Fruit fly (Drosophila melanogaster) whole organism, embryonic: ENCODE data around the gene Plzf.

Experiments
- Bdp1 ChIP-seq: fragments of 200-800 bp; sonication (Bioruptor generic); optimal IDR thresholded peaks from 3 replicates; lab custom pipeline; 2016; ENCODE audit warnings: missing biosample characterization, missing genetic modification characterization
- CG11723 ChIP-seq: fragments of 200-800 bp; sonication (Bioruptor generic); optimal IDR thresholded peaks from 2 replicates; lab custom pipeline; 2017; ENCODE audit warnings: missing biosample characterization, mild to moderate bottlenecking, missing genetic modification characterization
- CG12236 ChIP-seq: fragments of 200-800 bp; sonication (Bioruptor generic); optimal IDR thresholded peaks from 2 replicates; lab custom pipeline; 2016; ENCODE audit warnings: missing biosample characterization, missing genetic modification characterization
- CG12391 ChIP-seq: fragments of 200-800 bp; sonication (Bioruptor generic); optimal IDR thresholded peaks from 3 replicates; lab custom pipeline; 2018; ENCODE audit warnings: missing biosample characterization, mild to moderate bottlenecking, missing genetic modification characterization, moderate library complexity
- CG14667 ChIP-seq: fragments of 200-800 bp; sonication (Bioruptor generic); IDR thresholded peaks from 2 replicates; pipeline ENCODE4 v1.3.6; 2022; ENCODE audit warnings: missing biosample characterization, missing genetic modification characterization
- CG15514 ChIP-seq: fragments of 200-800 bp; sonication (Bioruptor generic); optimal IDR thresholded peaks from 3 replicates; lab custom pipeline; 2017; ENCODE audit warnings: missing biosample characterization, missing genetic modification characterization, mild to moderate bottlenecking, moderate library complexity, missing genetic modification reagents
- CG1603 ChIP-seq: fragments of 200-800 bp; sonication (Bioruptor generic); optimal IDR thresholded peaks from 2 replicates; lab custom pipeline; 2019; ENCODE audit warnings: missing biosample characterization, mild to moderate bottlenecking, missing genetic modification characterization, moderate library complexity
- CG2116 ChIP-seq: fragments of 200-800 bp; sonication (Bioruptor generic); optimal IDR thresholded peaks from 3 replicates; lab custom pipeline; 2018; ENCODE audit warnings: missing biosample characterization, mild to moderate bottlenecking, missing genetic modification characterization
- CG2202 ChIP-seq: fragments of 200-800 bp; sonication (Bioruptor generic); optimal IDR thresholded peaks from 2 replicates; lab custom pipeline; 2018; ENCODE audit warnings: missing biosample characterization, mild to moderate bottlenecking, missing genetic modification characterization
- CG2678 ChIP-seq: fragments of 200-800 bp; sonication (Bioruptor generic); optimal IDR thresholded peaks from 3 replicates; lab custom pipeline; 2019; ENCODE audit warnings: missing biosample characterization, mild to moderate bottlenecking, missing genetic modification characterization, moderate library complexity
- CG34224 ChIP-seq: fragments of 200-800 bp; sonication (Bioruptor generic); IDR thresholded peaks from 3 replicates; pipeline ENCODE4 v1.3.6; 2022; ENCODE audit warnings: missing biosample characterization, missing genetic modification characterization; ENCODE audit not compliant: partially characterized antibody
- CG4730 ChIP-seq: fragments of 200-800 bp; sonication (Bioruptor generic); IDR thresholded peaks from 2 replicates; pipeline ENCODE4 v1.3.6; 2022; ENCODE audit warnings: missing biosample characterization, missing genetic modification characterization
- CG6689 ChIP-seq: fragments of 200-800 bp; sonication (Bioruptor generic); IDR thresholded peaks from 2 replicates; pipeline ENCODE4 v1.3.6; 2022; ENCODE audit warnings: missing biosample characterization, missing genetic modification characterization
- CG7839 ChIP-seq: fragments of 200-800 bp; sonication (Bioruptor generic); optimal IDR thresholded peaks from 3 replicates; lab custom pipeline; 2018; ENCODE audit warnings: missing biosample characterization, mild to moderate bottlenecking, missing genetic modification characterization, moderate library complexity
- CG8924 ChIP-seq: fragments of 200-800 bp; optimal IDR thresholded peaks from 3 replicates; lab custom pipeline; 2019; ENCODE audit warnings: missing biosample characterization, mild to moderate bottlenecking, missing genetic modification characterization, moderate library complexity
- CG9609 ChIP-seq: fragments of 200-800 bp; sonication (Bioruptor generic); optimal IDR thresholded peaks from 3 replicates; lab custom pipeline; 2016; ENCODE audit warnings: missing biosample characterization, missing genetic modification characterization
- CG9876 ChIP-seq: fragments of 200-800 bp; sonication (Bioruptor generic); optimal IDR thresholded peaks from 2 replicates; lab custom pipeline; 2016; ENCODE audit warnings: missing biosample characterization, missing genetic modification characterization
- D ChIP-seq, 2 experiments: fragments of 200-800 bp in 1 of 2; fragments of >200 bp in 1 of 2; sonication (Bioruptor generic) in 1 of 2; optimal IDR thresholded peaks; 2 replicates in 1 of 2; 3 replicates in 1 of 2; lab custom pipeline; 2017; ENCODE audit warnings: mild to moderate bottlenecking in 1 of 2, missing biosample characterization in 1 of 2, missing genetic modification characterization in 1 of 2, missing genetic modification reagents in 1 of 2
- D19B ChIP-seq: fragments of 200-800 bp; sonication (Bioruptor generic); optimal IDR thresholded peaks from 2 replicates; lab custom pipeline; 2017; ENCODE audit warnings: missing biosample characterization, mild to moderate bottlenecking, missing genetic modification characterization
- Deaf1 ChIP-seq: fragments of 200-800 bp; optimal IDR thresholded peaks from 3 replicates; lab custom pipeline; 2019; ENCODE audit warnings: missing biosample characterization, mild to moderate bottlenecking, missing genetic modification characterization, moderate library complexity
- Doc2 ChIP-seq: fragments of 200-800 bp; sonication (Bioruptor generic); IDR thresholded peaks from 2 replicates; pipeline ENCODE4 v1.3.6; 2022; ENCODE audit warnings: missing biosample characterization, missing genetic modification characterization
- Ets65A ChIP-seq: fragments of 200-800 bp; sonication (Bioruptor generic); peaks from one replicate; lab custom pipeline; 2016; ENCODE audit warnings: missing biosample characterization, missing genetic modification characterization
- GATAe ChIP-seq: fragments of 200-800 bp; sonication (Bioruptor generic); conservative IDR thresholded peaks from 2 replicates; pipeline ENCODE4 v1.3.6; 2022; ENCODE audit warnings: missing biosample characterization, missing genetic modification characterization
- H15 ChIP-seq: fragments of 200-800 bp; sonication (Bioruptor generic); IDR thresholded peaks from 3 replicates; pipeline ENCODE4 v1.3.6; 2022; ENCODE audit warnings: missing biosample characterization, missing genetic modification characterization
- HLH3B ChIP-seq: fragments of 200-800 bp; sonication (Bioruptor generic); IDR thresholded peaks from 2 replicates; pipeline ENCODE4 v1.3.6; 2022; ENCODE audit warnings: missing biosample characterization, missing genetic modification characterization
- HLH4C ChIP-seq: fragments of 200-800 bp; sonication (Bioruptor generic); IDR thresholded peaks from 3 replicates; pipeline ENCODE4 v1.3.6; 2022; ENCODE audit warnings: missing biosample characterization, missing genetic modification characterization; ENCODE audit not compliant: partially characterized antibody
- Hand ChIP-seq: fragments of 200-800 bp; sonication (Bioruptor generic); optimal IDR thresholded peaks from 2 replicates; lab custom pipeline; 2017; ENCODE audit warnings: mild to moderate bottlenecking, missing biosample characterization, missing genetic modification reagents, missing genetic modification characterization
- Hmx ChIP-seq: fragments of 200-800 bp; sonication (Bioruptor generic); optimal IDR thresholded peaks from 2 replicates; lab custom pipeline; 2016; ENCODE audit warnings: missing biosample characterization, missing genetic modification characterization
- Hr3 ChIP-seq: fragments of 200-800 bp; sonication (Bioruptor generic); optimal IDR thresholded peaks from 3 replicates; lab custom pipeline; 2016; ENCODE audit warnings: missing biosample characterization, missing genetic modification characterization
- Hr78 ChIP-seq, 2 experiments: fragments of 200-800 bp in 1 of 2; fragments of >200 bp in 1 of 2; sonication (Bioruptor generic) in 1 of 2; optimal IDR thresholded peaks; 2 replicates each; lab custom pipeline; 2017 to 2019; ENCODE audit warnings: missing biosample characterization in 2 of 2, missing genetic modification characterization in 2 of 2, mild to moderate bottlenecking in 1 of 2, moderate library complexity in 1 of 2
- Oli ChIP-seq: fragments of 200-800 bp; sonication (Bioruptor generic); optimal IDR thresholded peaks from 2 replicates; lab custom pipeline; 2018; ENCODE audit warnings: missing biosample characterization, mild to moderate bottlenecking, missing genetic modification characterization, moderate library complexity
- Opbp ChIP-seq: fragments of 200-800 bp; sonication (Bioruptor generic); IDR thresholded peaks from 3 replicates; pipeline ENCODE4 v1.3.6; 2022; ENCODE audit warnings: missing biosample characterization, missing genetic modification characterization; ENCODE audit not compliant: partially characterized antibody
- Sox102F ChIP-seq: fragments of 200-800 bp; sonication (Bioruptor generic); optimal IDR thresholded peaks from 2 replicates; lab custom pipeline; 2018; ENCODE audit warnings: missing biosample characterization, mild to moderate bottlenecking, missing genetic modification characterization, moderate library complexity
- ab ChIP-seq: fragments of 200-800 bp; sonication (Bioruptor generic); optimal IDR thresholded peaks from 2 replicates; lab custom pipeline; 2016; ENCODE audit warnings: missing biosample characterization, missing genetic modification characterization
- cwo ChIP-seq: fragments of 200-800 bp; sonication (Bioruptor generic); optimal IDR thresholded peaks from 3 replicates; lab custom pipeline; 2017; ENCODE audit warnings: missing biosample characterization, missing genetic modification characterization, mild to moderate bottlenecking, moderate library complexity, missing genetic modification reagents
- dmrt11E ChIP-seq: fragments of 200-800 bp; sonication (Bioruptor generic); optimal IDR thresholded peaks from 3 replicates; lab custom pipeline; 2018; ENCODE audit warnings: missing biosample characterization, mild to moderate bottlenecking, missing genetic modification characterization, moderate library complexity
- eve ChIP-seq, 2 experiments: fragments of >200 bp; optimal IDR thresholded peaks; 2 replicates each; lab custom pipeline; 2017; ENCODE audit warnings: missing biosample characterization in 2 of 2, missing genetic modification characterization in 2 of 2
- exex ChIP-seq: fragments of 200-800 bp; sonication (Bioruptor generic); optimal IDR thresholded peaks from 4 replicates; lab custom pipeline; 2018; ENCODE audit warnings: missing biosample characterization, mild to moderate bottlenecking, missing genetic modification characterization, moderate library complexity
- eyg ChIP-seq: fragments of 200-800 bp; sonication (Bioruptor generic); optimal IDR thresholded peaks from 3 replicates; lab custom pipeline; 2016; ENCODE audit warnings: missing biosample characterization, missing genetic modification characterization
- gsb-n ChIP-seq: fragments of 200-800 bp; sonication (Bioruptor generic); optimal IDR thresholded peaks from 3 replicates; lab custom pipeline; 2018; ENCODE audit warnings: missing biosample characterization, mild to moderate bottlenecking, missing genetic modification characterization
- gt ChIP-seq: fragments of 200-800 bp; sonication (Bioruptor generic); IDR thresholded peaks from 2 replicates; pipeline ENCODE4 v1.3.6; 2022; ENCODE audit warnings: missing biosample characterization, missing genetic modification characterization
- psq ChIP-seq: fragments of 200-800 bp; sonication (Bioruptor generic); optimal IDR thresholded peaks from 2 replicates; lab custom pipeline; 2017; ENCODE audit warnings: missing biosample characterization, missing genetic modification characterization
- sens-2 ChIP-seq: fragments of 200-800 bp; sonication (Bioruptor generic); IDR thresholded peaks from 2 replicates; pipeline ENCODE4 v1.3.6; 2022; ENCODE audit warnings: missing biosample characterization, missing genetic modification characterization
- tgo ChIP-seq: fragments of 200-800 bp; sonication (Bioruptor generic); IDR thresholded peaks from 3 replicates; pipeline ENCODE4 v1.3.6; 2022; ENCODE audit warnings: missing biosample characterization, missing genetic modification characterization
- trh ChIP-seq: fragments of 200-800 bp; sonication (Bioruptor generic); optimal IDR thresholded peaks from 2 replicates; lab custom pipeline; 2016; ENCODE audit warnings: missing biosample characterization, missing genetic modification characterization
- vfl ChIP-seq: fragments of 200-800 bp; sonication (Bioruptor generic); optimal IDR thresholded peaks from 2 replicates; lab custom pipeline; 2016; ENCODE audit warnings: missing biosample characterization, missing genetic modification characterization
- vvl ChIP-seq: fragments of 200-800 bp; sonication (Bioruptor generic); IDR thresholded peaks from 2 replicates; pipeline ENCODE4 v1.3.6; 2022; ENCODE audit warnings: missing biosample characterization, missing genetic modification characterization
- wdn ChIP-seq: fragments of 200-800 bp; sonication (Bioruptor generic); IDR thresholded peaks from 2 replicates; pipeline ENCODE4 v1.3.6; 2022; ENCODE audit warnings: missing biosample characterization, missing genetic modification characterization
- zfh1 ChIP-seq: fragments of 200-800 bp; sonication (Bioruptor generic); IDR thresholded peaks from 3 replicates; pipeline ENCODE4 v1.3.6; 2022; ENCODE audit warnings: missing biosample characterization, missing genetic modification characterization

The Plzf gene

DNA sequence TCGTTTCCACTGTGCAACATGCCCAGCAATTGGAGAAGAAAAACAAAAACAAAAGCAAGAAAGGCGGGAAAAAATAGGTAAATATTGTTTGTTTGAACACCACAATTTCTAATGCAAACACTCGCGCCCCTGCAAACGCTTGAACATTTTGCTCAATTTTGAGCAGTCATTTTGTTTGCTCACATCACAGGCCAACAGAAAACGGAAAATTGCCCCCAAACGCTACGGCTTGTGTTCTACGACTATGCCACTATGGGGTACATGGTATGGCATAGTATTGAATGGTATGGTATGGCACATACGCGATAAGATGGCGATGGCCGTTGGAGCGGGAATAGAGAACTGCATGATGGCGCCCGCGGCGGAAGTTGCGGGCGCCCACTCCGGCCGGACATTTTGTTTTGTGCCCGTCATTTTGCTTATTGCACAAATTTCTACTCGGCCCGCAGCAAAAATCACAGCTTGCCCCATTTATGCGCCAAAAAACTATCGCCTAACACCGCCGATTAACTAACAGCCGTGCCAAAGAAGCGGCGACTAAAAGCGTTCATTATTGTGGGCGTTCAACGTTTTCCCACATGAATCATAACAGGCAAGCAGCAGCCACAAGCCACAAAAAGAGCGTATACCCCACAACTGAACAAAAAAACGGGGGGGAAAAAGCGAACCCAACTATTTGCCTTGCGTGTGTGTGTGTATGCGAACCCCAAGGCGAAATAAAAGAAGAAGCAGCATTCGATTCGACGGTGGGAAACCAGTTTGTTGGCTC is 44.3 kb downstream of the Plzf start:
- peak; percentile 18 for TF ChIP-seq CG9609 (GFP tag; lab: Kevin White, UChicago)
- TF ChIP-seq CG2116 (GFP tag; lab: Kevin White, UChicago), result peak; percentile 63
- no peak for TF ChIP-seq CG6689
- no peak for TF ChIP-seq vvl (GFP tag; lab: Robert Waterston, UW)
- TF ChIP-seq CG2678, result peak; percentile 73
- TF ChIP-seq CG12236 (GFP tag; lab: Kevin White, UChicago), result peak; percentile 73
- TF ChIP-seq wdn (GFP tag; lab: Robert Waterston, UW), result no peak
- no peak for TF ChIP-seq Hr3 (GFP tag; lab: Kevin White, UChicago)
- TF ChIP-seq Sox102F (GFP tag; lab: Kevin White, UChicago), result peak; percentile 68
- TF ChIP-seq gsb-n (tag; lab: Kevin White, UChicago), result peak; percentile 66
- no peak for TF ChIP-seq Doc2 (GFP tag; lab: Robert Waterston, UW)
- TF ChIP-seq Bdp1 (GFP tag; lab: Kevin White, UChicago), result peak; percentile 47
- TF ChIP-seq D19B, result peak; percentile 7
- TF ChIP-seq CG14667 (GFP tag; lab: Robert Waterston, UW), result no peak
- TF ChIP-seq CG11723 (GFP tag; lab: Kevin White, UChicago), result peak; percentile 78
- no peak for TF ChIP-seq HLH4C (GFP tag; lab: Robert Waterston, UW)
- peak; percentile 63 for TF ChIP-seq Ets65A (GFP tag; lab: Kevin White, UChicago)
- TF ChIP-seq CG7839 (tag; lab: Kevin White, UChicago), result peak; percentile 22
- no peak for TF ChIP-seq tgo
- no peak for TF ChIP-seq vfl (GFP tag; lab: Kevin White, UChicago)
- TF ChIP-seq CG8924 (tag; lab: Kevin White, UChicago), result peak; percentile 68
- TF ChIP-seq CG4730 (GFP tag; lab: Robert Waterston, UW), result no peak
- no peak for TF ChIP-seq sens-2 (GFP tag; lab: Robert Waterston, UW)
- TF ChIP-seq CG34224 (GFP tag; lab: Robert Waterston, UW), result no peak
- peak; percentile 70 for TF ChIP-seq dmrt11E
- TF ChIP-seq Opbp (GFP tag; lab: Robert Waterston, UW), result no peak
- no peak for TF ChIP-seq D (optimal IDR thresholded peaks at IDR 0.05; lab: Kevin White, UChicago)
- peak; percentile 75 for TF ChIP-seq D (GFP tag; optimal IDR thresholded peaks at IDR 0.05; lab: Kevin White, UChicago)
- TF ChIP-seq CG12391, result peak; percentile 65
- TF ChIP-seq trh, result peak; percentile 58
- no peak for TF ChIP-seq gt
- TF ChIP-seq eve (GFP tag; optimal IDR thresholded peaks at IDR 0.05; lab: Kevin White, UChicago), result no peak
- TF ChIP-seq CG1603, result peak; percentile 77
- TF ChIP-seq CG2202 (tag; lab: Kevin White, UChicago), result peak; percentile 88
- no peak for TF ChIP-seq HLH3B (GFP tag; lab: Robert Waterston, UW)
- TF ChIP-seq Deaf1, result no peak
- no peak for TF ChIP-seq eyg
- peak; percentile 21 for TF ChIP-seq CG9876 (GFP tag; lab: Kevin White, UChicago)
- no peak for TF ChIP-seq ab (GFP tag; lab: Kevin White, UChicago)
- TF ChIP-seq CG15514 (GFP tag; lab: Kevin White, UChicago), result peak; percentile 29
- no peak for TF ChIP-seq Hmx (GFP tag; lab: Kevin White, UChicago)
- TF ChIP-seq zfh1 (GFP tag; lab: Robert Waterston, UW), result no peak
- TF ChIP-seq exex (tag; lab: Kevin White, UChicago), result peak; percentile 79
- no peak for TF ChIP-seq Oli
- no peak for TF ChIP-seq GATAe (GFP tag; lab: Robert Waterston, UW)
- no peak for TF ChIP-seq H15 (GFP tag; lab: Robert Waterston, UW)
- peak; percentile 9 for TF ChIP-seq psq (GFP tag; lab: Kevin White, UChicago)
- peak; percentile 47 for TF ChIP-seq cwo
- TF ChIP-seq Hand, result no peak
- TF ChIP-seq Hr78 (GFP tag; optimal IDR thresholded peaks at IDR 0.05; lab: Kevin White, UChicago), result no peak
